Worm (Caenorhabditis elegans): ENCODE measurements around the gene dnj-24.

Gene dnj-24

DNA sequence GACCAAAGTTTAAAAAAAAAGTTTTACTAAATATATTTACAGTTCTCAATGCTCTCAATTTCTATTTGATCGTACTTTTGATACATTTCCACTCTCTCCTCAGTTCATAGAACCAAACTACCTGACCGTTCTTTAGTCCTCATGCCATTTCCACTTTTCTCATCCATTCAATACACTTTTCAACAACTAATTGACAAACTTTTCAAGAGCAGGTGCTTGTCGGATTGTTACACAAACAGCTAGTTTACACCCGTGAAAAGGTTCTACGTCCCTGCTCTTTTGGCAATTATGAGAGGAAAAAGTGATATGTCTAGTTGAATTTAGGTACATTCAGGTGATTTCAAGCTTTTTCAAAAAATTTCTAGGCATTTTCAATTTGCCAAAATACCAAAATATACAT, 6.0 kb downstream of the dnj-24 start:
- TF ChIP-seq Y116A8C.19 (tag; optimal IDR thresholded peaks at IDR 0.05; ENCODE audit: borderline replicate concordance), result no peak
- peak; percentile 51 for TF ChIP-seq nhr-19 (GFP tag; conservative IDR thresholded peaks at IDR 0.05)
- peak; percentile 36 for TF ChIP-seq nhr-71 (tag; optimal IDR thresholded peaks at IDR 0.05)
- TF ChIP-seq rnt-1 (tag; optimal IDR thresholded peaks at IDR 0.05), result peak; percentile 43
- no peak for TF ChIP-seq sptf-1 (tag; optimal IDR thresholded peaks at IDR 0.05)
- TF ChIP-seq nhr-77 (tag; optimal IDR thresholded peaks at IDR 0.05), result no peak
- peak; percentile 59 for TF ChIP-seq pag-3 (tag; optimal IDR thresholded peaks at IDR 0.05; ENCODE audit: borderline replicate concordance, insufficient read depth)
- TF ChIP-seq pax-3 (tag; optimal IDR thresholded peaks at IDR 0.05), result no peak
- TF ChIP-seq sox-4 (tag; optimal IDR thresholded peaks at IDR 0.05), result no peak
- no peak for TF ChIP-seq lir-3 (tag; optimal IDR thresholded peaks at IDR 0.05; ENCODE audit: poor library complexity)
- no peak for TF ChIP-seq isw-1 (GFP tag; IDR thresholded peaks at IDR 0.05)
- TF ChIP-seq swsn-7 (tag; optimal IDR thresholded peaks at IDR 0.05), result no peak
- TF ChIP-seq lsy-2 (tag; optimal IDR thresholded peaks at IDR 0.05), result peak in 1 of 2 experiments; percentile 31
- TF ChIP-seq lin-35 (GFP tag; optimal IDR thresholded peaks at IDR 0.05), result peak in 1 of 2 experiments; percentile 4
- peak; percentile 58 for TF ChIP-seq lin-14 (GFP tag; optimal IDR thresholded peaks at IDR 0.05)
- TF ChIP-seq lin-15B (tag; optimal IDR thresholded peaks at IDR 0.05), result no peak

DNA sequence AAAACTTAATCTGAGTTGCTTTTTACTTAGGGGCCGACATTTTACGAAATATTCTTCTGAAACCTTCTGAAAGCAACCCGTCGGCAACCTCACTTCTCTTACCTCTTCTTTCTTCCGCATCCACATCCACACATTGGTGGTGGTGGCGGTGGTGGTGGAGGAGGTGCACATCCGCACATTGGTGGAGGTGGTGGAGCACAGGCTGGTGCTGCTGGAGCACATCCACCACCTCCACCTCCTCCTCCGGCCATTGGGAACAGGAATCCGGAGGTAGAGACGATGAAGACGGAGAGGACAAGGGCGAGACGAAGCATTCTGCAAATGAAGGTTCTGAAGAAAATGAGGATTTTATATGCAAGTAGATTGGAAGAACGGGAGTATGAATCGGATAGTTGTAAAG, 10.2 kb downstream of the dnj-24 start, which contains the start of gene grl-22:
Gene grl-22 (minus strand): TSS at position 332 of the 400 bp plus-strand sequence.
- TF ChIP-seq ceh-88 (GFP tag; IDR thresholded peaks at IDR 0.05) (no peak), efl-1 (optimal IDR thresholded peaks at IDR 0.05) (no peak), efl-1 (GFP tag; optimal IDR thresholded peaks at IDR 0.05 in 1 of 2) (peak in 1 of 2 experiments; percentile 39)

DNA sequence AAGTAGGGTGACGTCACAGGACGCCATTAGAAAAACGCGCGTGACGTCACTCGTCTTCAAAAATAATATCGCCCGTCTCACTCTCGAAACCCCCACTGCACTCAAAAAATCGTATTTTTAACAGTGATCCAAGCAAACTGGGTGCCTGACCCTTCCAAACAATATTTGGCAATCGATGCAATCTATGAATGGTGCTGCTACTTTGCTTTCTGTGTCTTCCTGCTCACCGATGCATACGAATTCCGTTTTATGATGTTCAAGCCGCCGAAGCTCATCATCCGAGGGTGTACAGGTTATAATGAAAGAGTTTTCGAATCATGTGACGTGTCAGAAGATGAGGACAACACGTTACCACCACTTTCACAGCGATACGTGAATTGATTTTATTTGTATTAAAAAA, 16.3 kb downstream of the dnj-24 start, which contains the start of gene W03A5.1:
Gene W03A5.1 (plus strand): TSS at position 301 of the 400 bp plus-strand sequence.
- TF ChIP-seq nhr-28 (tag; optimal IDR thresholded peaks at IDR 0.05) (no peak), vab-15 (tag; optimal IDR thresholded peaks at IDR 0.05) (no peak), ceh-90 (tag; optimal IDR thresholded peaks at IDR 0.05) (no peak), ztf-4 (tag; optimal IDR thresholded peaks at IDR 0.05) (no peak), efl-1 (optimal IDR thresholded peaks at IDR 0.05) (no peak), efl-1 (GFP tag; optimal IDR thresholded peaks at IDR 0.05 in 1 of 2) (no peak), mef-2 (tag; optimal IDR thresholded peaks at IDR 0.05) (no peak), dsc-1 (tag; optimal IDR thresholded peaks at IDR 0.05) (no peak), hlh-4 (tag; optimal IDR thresholded peaks at IDR 0.05) (no peak), ztf-11 (tag; optimal IDR thresholded peaks at IDR 0.05) (no peak), nhr-20 (tag; optimal IDR thresholded peaks at IDR 0.05) (no peak), egl-27 (tag; optimal IDR thresholded peaks at IDR 0.05) (no peak), unc-130 (tag; optimal IDR thresholded peaks at IDR 0.05) (no peak), nhr-47 (tag; optimal IDR thresholded peaks at IDR 0.05) (no peak), irx-1 (tag; optimal IDR thresholded peaks at IDR 0.05) (no peak), nhr-12 (tag; optimal IDR thresholded peaks at IDR 0.05) (no peak), alr-1 (tag; optimal IDR thresholded peaks at IDR 0.05; ENCODE audit: borderline replicate concordance) (no peak), lin-39 (tag; optimal IDR thresholded peaks at IDR 0.05) (no peak)

DNA sequence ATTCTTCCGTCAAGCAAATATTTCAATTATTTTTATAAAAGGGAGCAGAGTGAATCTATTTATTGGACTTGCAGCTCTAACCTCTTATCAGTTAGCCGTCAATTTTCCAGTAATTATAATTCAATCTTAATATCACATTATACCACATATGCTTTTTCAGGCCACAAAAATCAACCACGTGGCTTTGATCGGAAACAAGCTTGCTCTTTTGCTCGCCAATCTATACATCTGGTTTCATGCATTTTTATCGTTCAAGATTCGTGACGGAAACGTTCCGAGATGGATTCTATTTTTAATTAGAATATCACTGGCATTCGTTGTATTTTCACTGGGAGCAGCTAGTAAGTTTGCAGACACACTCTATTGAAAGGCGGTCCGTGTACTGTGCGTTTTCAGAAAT, 16.8 kb downstream of the dnj-24 start:
- TF ChIP-seq dsc-1 (tag; optimal IDR thresholded peaks at IDR 0.05) (peak; percentile 82), snu-23 (GFP tag; optimal IDR thresholded peaks at IDR 0.05) (no peak)

DNA sequence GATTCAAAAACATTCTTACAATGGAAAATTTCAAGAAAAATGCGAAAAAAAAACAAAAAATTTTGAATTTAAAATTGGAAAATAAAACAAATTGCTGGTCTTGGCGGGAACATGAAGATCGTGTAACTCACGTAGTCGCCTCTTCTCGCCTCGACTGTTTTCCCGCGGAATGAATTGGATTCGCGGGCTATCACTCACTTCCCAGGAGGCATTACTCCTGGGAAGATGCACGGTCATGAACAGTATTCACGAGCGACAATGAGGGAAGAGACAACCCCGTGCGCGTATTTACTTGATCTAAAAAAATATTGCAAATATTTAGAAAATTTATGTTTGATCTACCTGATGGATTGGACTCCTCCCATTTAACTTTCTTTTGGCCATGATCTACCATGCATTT, 17.6 kb downstream of the dnj-24 start:
- TF ChIP-seq blmp-1 (tag; optimal IDR thresholded peaks at IDR 0.05), result no peak
- TF ChIP-seq nhr-237 (tag; optimal IDR thresholded peaks at IDR 0.05), result no peak
- TF ChIP-seq irx-1 (tag; optimal IDR thresholded peaks at IDR 0.05), result no peak
- TF ChIP-seq egl-13 (tag; optimal IDR thresholded peaks at IDR 0.05), result no peak
- no peak for TF ChIP-seq lsy-2 (tag; optimal IDR thresholded peaks at IDR 0.05)
- no peak for TF ChIP-seq mab-9 (GFP tag; IDR thresholded peaks at IDR 0.05)
- no peak for TF ChIP-seq sox-4 (tag; optimal IDR thresholded peaks at IDR 0.05)
- no peak for TF ChIP-seq mep-1 (tag; optimal IDR thresholded peaks at IDR 0.05)
- no peak for TF ChIP-seq tlp-1 (tag; optimal IDR thresholded peaks at IDR 0.05)
- no peak for TF ChIP-seq unc-98 (GFP tag; IDR thresholded peaks at IDR 0.05)
- no peak for TF ChIP-seq dsc-1 (tag; optimal IDR thresholded peaks at IDR 0.05)
- no peak for TF ChIP-seq skn-1 (tag; optimal IDR thresholded peaks at IDR 0.05)
- TF ChIP-seq swsn-7 (tag; optimal IDR thresholded peaks at IDR 0.05), result no peak
- TF ChIP-seq vab-15 (tag; optimal IDR thresholded peaks at IDR 0.05), result no peak
